Fruit fly (Drosophila melanogaster) whole organism, wandering third instar larva: Measurements from ENCODE around the gene RpS13.
A peak's percentile ranks its signal among the peaks of the same experiment; 100 is the strongest.

Experiments
- Abd-B ChIP-seq: fragments of >200 bp; optimal IDR thresholded peaks from 2 replicates; lab custom pipeline; 2017; ENCODE audit warnings: missing biosample characterization, missing genetic modification characterization
- CG32264 ChIP-seq: fragments of 200-800 bp; sonication (Bioruptor generic); optimal IDR thresholded peaks from 2 replicates; lab custom pipeline; 2016; ENCODE audit warnings: missing biosample characterization, missing genetic modification characterization
- CG9705 ChIP-seq: fragments of 200-800 bp; sonication (Bioruptor generic); optimal IDR thresholded peaks from 2 replicates; lab custom pipeline; 2018; ENCODE audit warnings: missing biosample characterization, mild to moderate bottlenecking, missing genetic modification characterization
- CrebA ChIP-seq: fragments of 200-800 bp; sonication (Bioruptor generic); optimal IDR thresholded peaks from 2 replicates; lab custom pipeline; 2016; ENCODE audit warnings: missing biosample characterization, mild to moderate bottlenecking, missing genetic modification characterization, borderline replicate concordance
- Dfd ChIP-seq: fragments of >200 bp; optimal IDR thresholded peaks from 2 replicates; lab custom pipeline; 2017; ENCODE audit warnings: missing biosample characterization, missing genetic modification characterization
- Dif ChIP-seq: fragments of 200-275, 200-300 bp; sonication (Bioruptor generic); optimal IDR thresholded peaks from 2 replicates; lab custom pipeline; 2018; ENCODE audit warnings: missing biosample characterization, missing genetic modification characterization; ENCODE audit not compliant: partially characterized antibody
- GATAd ChIP-seq: sonication (Bioruptor generic); optimal IDR thresholded peaks from 2 replicates; lab custom pipeline; 2016; ENCODE audit warnings: missing biosample characterization, missing genetic modification characterization
- HLH106 ChIP-seq: fragments of 200-800 bp; optimal IDR thresholded peaks from 3 replicates; lab custom pipeline; 2019; ENCODE audit warnings: missing biosample characterization, mild to moderate bottlenecking, missing genetic modification characterization, moderate library complexity
- Hnf4 ChIP-seq: fragments of 200-800 bp; sonication (Bioruptor generic); optimal IDR thresholded peaks from 2 replicates; lab custom pipeline; 2016; ENCODE audit warnings: missing biosample characterization, mild to moderate bottlenecking, missing genetic modification characterization
- Hr83 ChIP-seq: fragments of 200-300 bp; sonication (Bioruptor generic); optimal IDR thresholded peaks from 2 replicates; lab custom pipeline; 2016; ENCODE audit warnings: missing biosample characterization, mild to moderate bottlenecking, missing genetic modification characterization, moderate library complexity; ENCODE audit not compliant: poor library complexity, severe bottlenecking
- Jra ChIP-seq: sonication (Bioruptor generic); optimal IDR thresholded peaks from 2 replicates; lab custom pipeline; 2016; ENCODE audit warnings: missing biosample characterization, missing genetic modification characterization
- Mio ChIP-seq: sonication (Bioruptor generic); optimal IDR thresholded peaks from 2 replicates; lab custom pipeline; 2016; ENCODE audit warnings: missing biosample characterization, missing genetic modification characterization
- Myc ChIP-seq: fragments of >200 bp; optimal IDR thresholded peaks from 2 replicates; lab custom pipeline; 2017
- N ChIP-seq: fragments of >200 bp; optimal IDR thresholded peaks from 2 replicates; lab custom pipeline; 2018; ENCODE audit warnings: missing biosample characterization, missing external identifiers, missing genetic modification characterization
- OdsH ChIP-seq: fragments of 200-800 bp; sonication (Bioruptor generic); optimal IDR thresholded peaks from 2 replicates; lab custom pipeline; 2016; ENCODE audit warnings: missing biosample characterization, mild to moderate bottlenecking, missing genetic modification characterization
- Rel ChIP-seq, 2 experiments: fragments of 200-800 bp; sonication (Bioruptor generic) in 1 of 2; optimal IDR thresholded peaks; 2 replicates in 1 of 2; 3 replicates in 1 of 2; lab custom pipeline; 2016 to 2019; ENCODE audit warnings: mild to moderate bottlenecking in 2 of 2, missing biosample characterization in 2 of 2, missing genetic modification characterization in 2 of 2, moderate library complexity in 1 of 2
- Sp1 ChIP-seq: fragments of 200-800 bp; sonication (Bioruptor generic); optimal IDR thresholded peaks from 3 replicates; lab custom pipeline; 2019; ENCODE audit warnings: missing biosample characterization, mild to moderate bottlenecking, missing genetic modification characterization, moderate library complexity
- br ChIP-seq: fragments of 200-800 bp; sonication (Bioruptor generic); optimal IDR thresholded peaks from 2 replicates; lab custom pipeline; 2016; ENCODE audit warnings: missing biosample characterization, missing genetic modification characterization
- brk ChIP-seq: fragments of 200-800 bp; sonication (Bioruptor generic); optimal IDR thresholded peaks from 2 replicates; lab custom pipeline; 2016; ENCODE audit warnings: missing biosample characterization, mild to moderate bottlenecking, missing genetic modification characterization
- dl ChIP-seq, 2 experiments: fragments of 175-275, 200-275 bp in 1 of 2; fragments of 200-275 bp in 1 of 2; sonication (Bioruptor generic); optimal IDR thresholded peaks; lab custom pipeline; 2018; ENCODE audit warnings: mild to moderate bottlenecking in 2 of 2, missing biosample characterization in 2 of 2, missing genetic modification characterization in 2 of 2, moderate library complexity in 2 of 2; ENCODE audit not compliant: partially characterized antibody in 2 of 2, insufficient read depth in 1 of 2
- dmrt93B ChIP-seq: fragments of 200-800 bp; sonication (Bioruptor generic); optimal IDR thresholded peaks from 2 replicates; lab custom pipeline; 2018; ENCODE audit warnings: missing biosample characterization, mild to moderate bottlenecking, missing genetic modification characterization
- ey ChIP-seq: fragments of 200-800 bp; sonication (Bioruptor generic); optimal IDR thresholded peaks from 2 replicates; lab custom pipeline; 2016; ENCODE audit warnings: missing biosample characterization, missing genetic modification characterization
- foxo ChIP-seq, 2 experiments: fragments of 200-800 bp; sonication (Bioruptor generic); optimal IDR thresholded peaks; 2 replicates in 1 of 2; 3 replicates in 1 of 2; lab custom pipeline; 2016 to 2017; ENCODE audit warnings: missing biosample characterization in 2 of 2, missing genetic modification characterization in 2 of 2
- fru ChIP-seq: fragments of 200-800 bp; sonication (Bioruptor generic); optimal IDR thresholded peaks from 3 replicates; lab custom pipeline; 2016; ENCODE audit warnings: missing biosample characterization, mild to moderate bottlenecking, missing genetic modification characterization
- h ChIP-seq: fragments of 200-800 bp; sonication (Bioruptor generic); optimal IDR thresholded peaks from 3 replicates; lab custom pipeline; 2016; ENCODE audit warnings: missing biosample characterization, mild to moderate bottlenecking, missing genetic modification characterization
- jim ChIP-seq: fragments of 175-275, 200-325 bp; sonication (Bioruptor generic); optimal IDR thresholded peaks from 2 replicates; lab custom pipeline; 2016; ENCODE audit warnings: missing biosample characterization, mild to moderate bottlenecking, missing genetic modification characterization
- lola ChIP-seq: fragments of >200 bp; optimal IDR thresholded peaks from 2 replicates; lab custom pipeline; 2017; ENCODE audit warnings: missing biosample characterization, missing genetic modification characterization
- pan ChIP-seq: fragments of >200 bp; optimal IDR thresholded peaks from 2 replicates; lab custom pipeline; 2017
- psq ChIP-seq: fragments of 200-800 bp; sonication (Bioruptor generic); optimal IDR thresholded peaks from 3 replicates; lab custom pipeline; 2017; ENCODE audit warnings: missing biosample characterization, mild to moderate bottlenecking, missing genetic modification characterization, moderate library complexity
- rgr ChIP-seq: fragments of 200-800 bp; sonication (Bioruptor generic); optimal IDR thresholded peaks from 3 replicates; lab custom pipeline; 2016; ENCODE audit warnings: missing biosample characterization, mild to moderate bottlenecking, missing genetic modification characterization
- sage ChIP-seq: fragments of 200-800 bp; sonication (Bioruptor generic); optimal IDR thresholded peaks from 2 replicates; lab custom pipeline; 2016; ENCODE audit warnings: missing biosample characterization, mild to moderate bottlenecking, missing genetic modification characterization
- sv ChIP-seq: fragments of 200-800 bp; sonication (Bioruptor generic); optimal IDR thresholded peaks from 3 replicates; lab custom pipeline; 2016; ENCODE audit warnings: missing biosample characterization, missing genetic modification characterization
- tai ChIP-seq: sonication (Bioruptor generic); optimal IDR thresholded peaks from 2 replicates; lab custom pipeline; 2016; ENCODE audit warnings: missing biosample characterization, missing genetic modification characterization
- woc ChIP-seq: sonication (Bioruptor generic); optimal IDR thresholded peaks from 2 replicates; lab custom pipeline; 2016; ENCODE audit warnings: missing biosample characterization, mild to moderate bottlenecking, missing genetic modification characterization

The RpS13 gene

DNA sequence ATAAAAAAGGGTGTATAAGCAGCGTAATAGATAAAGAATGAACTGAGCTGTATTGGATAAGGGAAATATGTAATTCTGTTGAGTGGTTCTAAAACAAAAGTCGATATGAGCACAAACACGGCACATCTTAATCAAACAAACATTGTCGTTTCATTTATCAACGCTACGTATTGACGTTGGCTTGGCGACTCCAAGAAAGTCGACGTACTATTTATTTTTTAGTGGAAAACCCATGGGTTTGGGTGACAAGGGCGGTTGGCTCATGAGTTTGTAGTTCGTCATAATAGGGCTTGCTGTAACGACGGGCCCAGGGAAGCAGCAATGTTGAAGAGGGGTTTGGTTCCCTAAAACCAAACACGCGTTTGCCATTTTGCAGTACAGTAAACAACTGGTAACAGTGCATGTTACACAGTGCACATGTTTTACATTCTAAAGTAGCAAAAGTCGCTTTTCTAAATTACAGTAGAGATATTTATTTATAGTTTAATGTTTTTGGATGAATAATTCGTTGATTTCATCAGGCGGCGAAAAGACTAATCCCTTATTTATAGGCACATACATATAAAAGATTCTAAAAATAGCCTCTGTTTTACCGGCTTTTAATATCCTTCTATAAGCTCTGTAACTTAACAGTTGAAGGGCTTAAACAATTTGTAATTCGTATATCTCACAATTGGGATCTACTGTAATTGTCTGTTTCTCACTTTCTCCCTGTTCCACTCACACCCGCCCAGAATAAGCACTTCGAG, 3.1 kb downstream of the RpS13 start:
- TF ChIP-seq Sp1 (peak; percentile 33), ey (GFP tag; lab: Kevin White, UChicago) (peak; percentile 64), CG9705 (GFP tag; lab: Kevin White, UChicago) (peak; percentile 7), woc (GFP tag; lab: Kevin White, UChicago) (peak; percentile 35), foxo (GFP tag; optimal IDR thresholded peaks at IDR 0.05; lab: Kevin White, UChicago) (peak in 1 of 2 experiments; percentile 49), lola (no peak), rgr (GFP tag; lab: Kevin White, UChicago) (peak; percentile 17), Abd-B (no peak), Myc (lab: Kevin White, UChicago) (no peak), psq (GFP tag; lab: Kevin White, UChicago) (peak; percentile 59), fru (GFP tag; lab: Kevin White, UChicago) (peak; percentile 75), OdsH (GFP tag; lab: Kevin White, UChicago) (peak; percentile 36), HLH106 (tag; lab: Kevin White, UChicago) (peak; percentile 59), brk (GFP tag; lab: Kevin White, UChicago) (no peak), br (peak; percentile 46), dmrt93B (peak; percentile 28), Dif (GFP tag; lab: Kevin White, UChicago) (no peak), Hnf4 (GFP tag; lab: Kevin White, UChicago) (peak; percentile 1), h (peak; percentile 70)

DNA sequence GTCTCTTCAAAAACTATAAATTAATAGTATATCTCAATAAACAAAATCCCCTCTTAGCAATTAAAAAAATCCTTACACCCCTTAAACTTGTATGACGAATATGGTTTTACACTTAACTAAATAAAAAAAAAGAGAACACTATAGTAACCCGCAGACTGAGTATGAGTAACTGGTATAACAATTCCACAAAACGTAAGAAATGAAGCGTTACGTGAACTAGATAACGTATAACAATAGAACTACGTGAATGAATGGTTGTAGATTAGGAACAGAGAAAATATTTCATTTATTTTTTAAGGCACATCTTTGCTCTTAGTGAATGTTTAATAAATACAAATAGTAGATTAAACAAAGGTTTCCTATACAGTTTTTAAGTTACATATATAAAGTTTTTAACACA, 9.0 kb downstream of the RpS13 start:
- TF ChIP-seq ey (GFP tag; lab: Kevin White, UChicago): no peak
- no peak for TF ChIP-seq sage
- TF ChIP-seq CG32264 (GFP tag; lab: Kevin White, UChicago): no peak
- TF ChIP-seq Abd-B: no peak
- no peak for TF ChIP-seq brk (GFP tag; lab: Kevin White, UChicago)
- TF ChIP-seq sv (GFP tag; lab: Kevin White, UChicago): no peak
- no peak for TF ChIP-seq CG9705 (GFP tag; lab: Kevin White, UChicago)

DNA sequence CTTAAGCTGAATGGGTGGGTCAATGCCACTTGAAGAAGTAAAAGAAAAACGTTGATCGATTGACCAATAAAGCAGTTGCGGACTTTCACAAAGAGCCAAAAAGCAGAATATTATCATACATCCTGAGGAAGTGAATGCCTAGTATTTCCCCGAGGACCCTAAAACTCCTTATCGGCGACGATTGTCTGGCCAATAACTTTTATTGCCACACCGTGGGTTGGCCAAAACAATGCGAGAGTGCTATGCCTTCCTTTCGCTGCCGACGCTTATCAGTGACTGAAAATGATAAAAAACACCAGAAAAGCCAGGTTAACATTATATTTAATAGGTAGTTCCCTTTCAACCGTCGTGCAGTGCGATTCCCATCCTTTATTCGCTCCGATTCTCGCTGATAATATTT, 12.6 kb downstream of the RpS13 start, which contains the start of gene Mur29B:
TSS of gene Mur29B (plus strand) at position 324 of the 400 bp plus-strand sequence.
- no peak for TF ChIP-seq dl (GFP tag; optimal IDR thresholded peaks at IDR 0.05; lab: Kevin White, UChicago; ENCODE audit: insufficient read depth in 1 of 2, partially characterized antibody in 2 of 2)
- no peak for TF ChIP-seq CG9705 (GFP tag; lab: Kevin White, UChicago)
- TF ChIP-seq GATAd (GFP tag; lab: Kevin White, UChicago): no peak
- no peak for TF ChIP-seq tai
- peak; percentile 29 for TF ChIP-seq Hr83 (GFP tag; lab: Kevin White, UChicago)
- no peak for TF ChIP-seq Mio (GFP tag; lab: Kevin White, UChicago)
- no peak for TF ChIP-seq Dfd (GFP tag; lab: Kevin White, UChicago)
- TF ChIP-seq fru (GFP tag; lab: Kevin White, UChicago): no peak
- TF ChIP-seq OdsH (GFP tag; lab: Kevin White, UChicago): no peak
- TF ChIP-seq jim (GFP tag; lab: Kevin White, UChicago): no peak
- no peak for TF ChIP-seq sv (GFP tag; lab: Kevin White, UChicago)
- TF ChIP-seq Rel (GFP tag; optimal IDR thresholded peaks at IDR 0.05; lab: Kevin White, UChicago): no peak
- TF ChIP-seq Rel (tag; optimal IDR thresholded peaks at IDR 0.05; lab: Kevin White, UChicago): peak; percentile 92
- no peak for TF ChIP-seq Abd-B
- peak; percentile 22 for TF ChIP-seq CrebA (GFP tag; lab: Kevin White, UChicago)
- TF ChIP-seq HLH106 (tag; lab: Kevin White, UChicago): no peak
- no peak for TF ChIP-seq N (GFP tag; lab: Kevin White, UChicago)
- peak; percentile 2 for TF ChIP-seq br
- TF ChIP-seq pan (lab: Kevin White, UChicago): no peak
- TF ChIP-seq Jra (GFP tag; lab: Kevin White, UChicago): no peak
- TF ChIP-seq, all 38 proteins: peak for 4
